Worm (Caenorhabditis elegans) whole organism, L3 larva: ENCODE measurements around the gene pde-12.

ENCODE experiments used
- R02D3.7 ChIP-seq: fragments of 150-350 bp; optimal IDR thresholded peaks from 2 replicates; lab custom pipeline; 2014; ENCODE audit warnings: missing biosample characterization, missing genetic modification characterization
- ZK546.5 ChIP-seq: sonication (generic microtip); optimal IDR thresholded peaks from 2 replicates; lab custom pipeline; 2017; ENCODE audit warnings: missing biosample characterization, missing genetic modification characterization
- aly-2 ChIP-seq: fragments of 150-350 bp; optimal IDR thresholded peaks from 2 replicates; lab custom pipeline; 2014; ENCODE audit warnings: missing biosample characterization, missing genetic modification characterization
- ceh-16 ChIP-seq: sonication (generic microtip); optimal IDR thresholded peaks from 2 replicates; lab custom pipeline; 2017; ENCODE audit warnings: missing biosample characterization, missing genetic modification characterization
- ceh-28 ChIP-seq: fragments of 150-350 bp; optimal IDR thresholded peaks from 2 replicates; lab custom pipeline; 2014; ENCODE audit warnings: missing biosample characterization, missing genetic modification reagents, missing genetic modification characterization
- ceh-82 ChIP-seq: fragments of 150-350 bp; optimal IDR thresholded peaks from 2 replicates; lab custom pipeline; 2014; ENCODE audit warnings: missing biosample characterization, missing genetic modification characterization
- ceh-9 ChIP-seq: sonication (generic microtip); optimal IDR thresholded peaks from 2 replicates; lab custom pipeline; 2018; ENCODE audit warnings: missing biosample characterization, missing genetic modification characterization
- egl-5 ChIP-seq: fragments of 150-350 bp; optimal IDR thresholded peaks from 2 replicates; lab custom pipeline; 2017; ENCODE audit warnings: missing biosample characterization, missing genetic modification reagents, missing genetic modification characterization, inconsistent platforms
- elt-2 ChIP-seq: sonication (generic microtip); optimal IDR thresholded peaks from 2 replicates; lab custom pipeline; 2016; ENCODE audit warnings: missing genetic modification reagents, mild to moderate bottlenecking, missing genetic modification characterization, missing compliant biosample characterization
- elt-3 ChIP-seq, 3 experiments: fragments of 150-350 bp in 1 of 3; sonication (generic microtip) in 2 of 3; optimal IDR thresholded peaks; 2 replicates in 2 of 3; 4 replicates in 1 of 3; lab custom pipeline; 2014 to 2017; ENCODE audit warnings: missing biosample characterization in 3 of 3, missing genetic modification characterization in 3 of 3
- eor-1 ChIP-seq, 2 experiments: fragments of 150-350 bp; optimal IDR thresholded peaks; 2 replicates each; lab custom pipeline; 2014 to 2018; ENCODE audit warnings: missing biosample characterization in 2 of 2, missing genetic modification characterization in 2 of 2
- fkh-10 ChIP-seq: sonication (generic microtip); optimal IDR thresholded peaks from 2 replicates; lab custom pipeline; 2017; ENCODE audit warnings: missing biosample characterization, missing genetic modification reagents, missing genetic modification characterization
- fkh-2 ChIP-seq: fragments of 150-350 bp; optimal IDR thresholded peaks from 2 replicates; lab custom pipeline; 2014; ENCODE audit warnings: missing biosample characterization, missing genetic modification reagents, missing genetic modification characterization
- hmg-11 ChIP-seq: sonication (generic microtip); optimal IDR thresholded peaks from 2 replicates; lab custom pipeline; 2016; ENCODE audit warnings: missing genetic modification characterization, missing compliant biosample characterization
- lin-15B ChIP-seq: fragments of 150-350 bp; optimal IDR thresholded peaks from 2 replicates; lab custom pipeline; 2014; ENCODE audit warnings: missing biosample characterization, missing genetic modification characterization
- lin-39 ChIP-seq: fragments of 150-350 bp; optimal IDR thresholded peaks from 2 replicates; lab custom pipeline; 2018; ENCODE audit warnings: missing biosample characterization, missing genetic modification reagents, missing genetic modification characterization
- lsy-12 ChIP-seq: sonication (generic microtip); optimal IDR thresholded peaks from 2 replicates; lab custom pipeline; 2016; ENCODE audit warnings: mild to moderate bottlenecking, missing genetic modification characterization, missing compliant biosample characterization
- mdl-1 ChIP-seq: fragments of 150-350 bp; optimal IDR thresholded peaks from 2 replicates; lab custom pipeline; 2014; ENCODE audit warnings: missing biosample characterization, missing genetic modification characterization
- nfya-1 ChIP-seq: sonication (generic microtip); optimal IDR thresholded peaks from 2 replicates; lab custom pipeline; 2017; ENCODE audit warnings: missing genetic modification characterization, mild to moderate bottlenecking, missing compliant biosample characterization, antibody characterized with exemption, moderate library complexity; ENCODE audit not compliant: insufficient read depth
- nhr-11 ChIP-seq: fragments of 150-350 bp; optimal IDR thresholded peaks from 2 replicates; lab custom pipeline; 2014; ENCODE audit warnings: missing biosample characterization, missing genetic modification characterization
- nhr-237 ChIP-seq: fragments of 150-350 bp; optimal IDR thresholded peaks from 2 replicates; lab custom pipeline; 2014; ENCODE audit warnings: missing biosample characterization, missing genetic modification characterization
- nhr-25 ChIP-seq: sonication (generic microtip); optimal IDR thresholded peaks from 2 replicates; lab custom pipeline; 2017; ENCODE audit warnings: missing biosample characterization, missing genetic modification characterization
- nhr-28 ChIP-seq: fragments of 150-350 bp; optimal IDR thresholded peaks from 2 replicates; lab custom pipeline; 2014; ENCODE audit warnings: missing biosample characterization, missing genetic modification characterization
- nhr-43 ChIP-seq: sonication (generic microtip); optimal IDR thresholded peaks from 2 replicates; lab custom pipeline; 2016; ENCODE audit warnings: mild to moderate bottlenecking, missing genetic modification characterization, missing compliant biosample characterization; ENCODE audit not compliant: poor library complexity, severe bottlenecking
- nhr-67 ChIP-seq: fragments of 150-350 bp; optimal IDR thresholded peaks from 2 replicates; lab custom pipeline; 2014; ENCODE audit warnings: missing biosample characterization, missing genetic modification characterization
- nhr-77 ChIP-seq: fragments of 150-350 bp; optimal IDR thresholded peaks from 2 replicates; lab custom pipeline; 2014; ENCODE audit warnings: missing biosample characterization, missing genetic modification characterization
- pha-4 ChIP-seq: fragments of 150-350 bp; optimal IDR thresholded peaks from 2 replicates; lab custom pipeline; 2014; ENCODE audit warnings: missing biosample characterization, missing genetic modification reagents, missing genetic modification characterization
- pqm-1 ChIP-seq: fragments of 150-350 bp; optimal IDR thresholded peaks from 2 replicates; lab custom pipeline; 2017; ENCODE audit warnings: missing biosample characterization, missing genetic modification characterization, inconsistent platforms
- sea-2 ChIP-seq: fragments of 150-350 bp; sonication (generic microtip); optimal IDR thresholded peaks from 4 replicates; lab custom pipeline; 2014; ENCODE audit warnings: missing biosample characterization, missing genetic modification reagents, missing genetic modification characterization
- skn-1 ChIP-seq: fragments of 150-350 bp; optimal IDR thresholded peaks from 2 replicates; lab custom pipeline; 2014; ENCODE audit warnings: missing biosample characterization, missing genetic modification characterization
- snpc-4 ChIP-seq: fragments of 150-350 bp; optimal IDR thresholded peaks from 2 replicates; lab custom pipeline; 2014; ENCODE audit warnings: missing biosample characterization, missing genetic modification characterization
- unc-62 ChIP-seq: fragments of 150-350 bp; sonication (generic microtip); optimal IDR thresholded peaks from 4 replicates; lab custom pipeline; 2014; ENCODE audit warnings: missing biosample characterization, missing genetic modification reagents, missing genetic modification characterization
- zag-1 ChIP-seq: fragments of 150-350 bp; optimal IDR thresholded peaks from 2 replicates; lab custom pipeline; 2014; ENCODE audit warnings: missing biosample characterization, missing genetic modification characterization
- ztf-11 ChIP-seq: fragments of 150-350 bp; optimal IDR thresholded peaks from 2 replicates; lab custom pipeline; 2014; ENCODE audit warnings: missing biosample characterization, missing genetic modification characterization
- ztf-4 ChIP-seq: fragments of 150-350 bp; optimal IDR thresholded peaks from 2 replicates; lab custom pipeline; 2014; ENCODE audit warnings: missing biosample characterization, missing genetic modification characterization

pde-12 gene

DNA sequence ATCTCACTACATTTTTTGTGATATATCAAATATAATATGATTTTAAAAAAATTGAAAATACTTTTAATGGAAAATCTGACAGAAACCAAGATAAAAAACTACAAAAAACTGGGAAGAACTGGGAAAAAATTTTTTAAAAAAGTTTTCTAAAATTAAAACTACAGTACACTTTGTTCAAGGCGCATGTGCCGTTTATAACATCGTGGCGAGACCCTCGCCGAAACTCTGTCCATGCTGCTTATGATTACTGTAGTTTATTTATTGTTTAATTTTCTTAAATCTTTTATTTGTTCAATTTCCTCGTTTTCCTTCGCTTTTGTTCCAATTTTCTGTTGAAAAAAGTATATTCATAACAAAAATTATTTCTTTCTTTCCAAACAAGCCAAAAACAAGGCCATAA, 36.6 kb upstream of the pde-12 start, which contains the start of gene athp-1:
Gene athp-1 (plus strand): TSS at position 305 of the 400 bp plus-strand sequence.
- TF ChIP-seq pqm-1 (no peak), egl-5 (tag; lab: Kevin White, UChicago) (no peak), ztf-4 (tag; lab: Kevin White, UChicago) (no peak), ceh-9 (tag; lab: Kevin White, UChicago) (no peak), ceh-28 (tag; lab: Kevin White, UChicago) (no peak), sea-2 (GFP tag; lab: Kevin White, UChicago) (no peak)

- TF ChIP-seq lsy-12 (tag; lab: Kevin White, UChicago): no peak
- no peak for TF ChIP-seq nhr-67 (tag; lab: Kevin White, UChicago)
- no peak for TF ChIP-seq nhr-43 (tag; lab: Kevin White, UChicago)
- TF ChIP-seq fkh-10 (GFP tag; lab: Kevin White, UChicago): no peak
Measured at ce11 chrIII:10880083-10880482, 35.3 kb upstream of the pde-12 start, which contains the start of gene C44B9.3. C44B9.3 (minus strand) TSS chrIII:10880183.

- TF ChIP-seq skn-1 (tag; lab: Kevin White, UChicago) (no peak), fkh-2 (tag; lab: Kevin White, UChicago) (no peak), nhr-28 (tag; lab: Kevin White, UChicago) (no peak), lin-15B (tag; lab: Kevin White, UChicago) (no peak), nhr-77 (tag; lab: Kevin White, UChicago) (no peak), ZK546.5 (tag; lab: Kevin White, UChicago) (no peak), ceh-82 (tag; lab: Kevin White, UChicago) (no peak), zag-1 (tag; lab: Kevin White, UChicago) (no peak), nhr-11 (tag; lab: Kevin White, UChicago) (no peak), ztf-4 (tag; lab: Kevin White, UChicago) (no peak), pha-4 (tag; lab: Kevin White, UChicago) (no peak), nhr-237 (tag; lab: Kevin White, UChicago) (no peak), aly-2 (tag; lab: Kevin White, UChicago) (no peak), mdl-1 (no peak), lsy-12 (tag; lab: Kevin White, UChicago) (no peak), elt-2 (tag; lab: Kevin White, UChicago) (no peak)
Measured at ce11 chrIII:10877542-10877941, 32.7 kb upstream of the pde-12 start.

ce11 chrIII:10875132-10875531, 30.3 kb upstream of the pde-12 start, which contains the start of gene C44B9.2:
C44B9.2 (plus strand) TSS chrIII:10875432.
- TF ChIP-seq fkh-2 (tag; lab: Kevin White, UChicago) (no peak), fkh-10 (GFP tag; lab: Kevin White, UChicago) (no peak), pha-4 (tag; lab: Kevin White, UChicago) (no peak), ceh-9 (tag; lab: Kevin White, UChicago) (no peak), sea-2 (GFP tag; lab: Kevin White, UChicago) (no peak), mdl-1 (no peak), ceh-16 (no peak), nhr-28 (tag; lab: Kevin White, UChicago) (no peak), egl-5 (tag; lab: Kevin White, UChicago) (no peak), aly-2 (tag; lab: Kevin White, UChicago) (no peak), unc-62 (GFP tag; lab: Kevin White, UChicago) (no peak), R02D3.7 (tag; lab: Kevin White, UChicago) (no peak)
- TF ChIP-seq, all 47 proteins: peak for 0

- no peak for TF ChIP-seq ztf-11 (tag; lab: Kevin White, UChicago)
- TF ChIP-seq elt-3 (tag; optimal IDR thresholded peaks at IDR 0.05; lab: Kevin White, UChicago): no peak
- TF ChIP-seq zag-1 (tag; lab: Kevin White, UChicago): no peak
- no peak for TF ChIP-seq hmg-11 (tag; lab: Kevin White, UChicago)
Measured at ce11 chrIII:10870814-10871213, 26.0 kb upstream of the pde-12 start.

- TF ChIP-seq pqm-1: no peak
- TF ChIP-seq ceh-28 (tag; lab: Kevin White, UChicago): no peak
- no peak for TF ChIP-seq nhr-25 (tag; lab: Kevin White, UChicago)
- no peak for TF ChIP-seq aly-2 (tag; lab: Kevin White, UChicago)
- TF ChIP-seq ZK546.5 (tag; lab: Kevin White, UChicago): no peak
- no peak for TF ChIP-seq snpc-4 (tag; lab: Kevin White, UChicago)
- TF ChIP-seq nfya-1 (tag; lab: Kevin White, UChicago): no peak
- no peak for TF ChIP-seq eor-1 (tag; optimal IDR thresholded peaks at IDR 0.05; lab: Kevin White, UChicago)
- no peak for TF ChIP-seq lin-39 (tag; lab: Kevin White, UChicago)
Measured at ce11 chrIII:10870161-10870560, 25.3 kb upstream of the pde-12 start.
